Fruit fly (Drosophila melanogaster): ENCODE data around the gene MED30.

The MED30 gene

DNA sequence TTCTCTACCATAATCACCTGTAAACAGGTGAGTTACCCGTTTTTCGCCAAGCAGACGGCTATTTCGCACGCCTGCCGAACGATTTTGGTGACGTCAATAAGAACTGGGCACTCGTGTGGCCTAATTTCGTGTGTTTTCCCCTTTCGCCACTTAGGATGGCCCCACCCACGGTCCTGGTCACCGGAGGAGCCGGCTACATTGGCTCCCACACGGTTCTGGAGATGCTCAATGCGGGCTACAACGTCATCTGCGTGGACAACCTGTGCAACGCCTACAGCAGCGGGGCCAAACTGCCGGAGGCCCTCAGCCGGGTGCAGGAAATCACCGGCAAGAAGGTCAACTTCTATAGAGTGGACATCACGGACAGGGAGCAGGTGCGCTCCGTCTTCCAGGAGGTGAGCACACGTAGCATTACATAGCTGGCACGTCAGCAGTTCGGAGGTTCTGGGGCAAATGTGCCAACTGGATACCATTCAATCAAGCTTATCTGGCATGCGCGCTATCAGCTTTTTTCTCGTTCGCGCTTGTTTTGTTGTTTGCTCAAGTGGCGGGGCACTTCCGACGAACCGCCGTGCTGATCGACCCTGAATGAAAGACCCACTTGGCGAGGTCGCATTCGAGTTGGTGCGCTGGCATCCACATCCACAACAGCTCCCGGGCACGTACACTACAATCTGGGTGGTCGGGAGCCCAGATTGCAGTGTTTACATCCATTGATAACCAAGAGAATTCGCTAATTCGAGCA is 4.7 kb downstream of the MED30 start:
- TF ChIP-seq CG8281 (tag; optimal IDR thresholded peaks at IDR 0.05): no peak
- TF ChIP-seq btn (GFP tag; optimal IDR thresholded peaks at IDR 0.05): no peak
- peak; percentile 20 for TF ChIP-seq Med (GFP tag)
- TF ChIP-seq Ets65A (GFP tag): peak; percentile 9
- TF ChIP-seq Bgb (GFP tag; IDR thresholded peaks at IDR 0.05; ENCODE audit: partially characterized antibody): no peak
- no peak for TF ChIP-seq CHES-1-like (GFP tag; optimal IDR thresholded peaks at IDR 0.05)
- no peak for TF ChIP-seq CG32767 (GFP tag; IDR thresholded peaks at IDR 0.05)
- no peak for TF ChIP-seq CG9215 (GFP tag; IDR thresholded peaks at IDR 0.05)
- TF ChIP-seq CG12659 (GFP tag; optimal IDR thresholded peaks at IDR 0.05): no peak
- no peak for TF ChIP-seq Sry-β (GFP tag; optimal IDR thresholded peaks at IDR 0.05)
- no peak for TF ChIP-seq nerfin-1 (tag; optimal IDR thresholded peaks at IDR 0.05)
- no peak for TF ChIP-seq CG10321 (GFP tag; IDR thresholded peaks at IDR 0.05)
- no peak for TF ChIP-seq CG11398 (GFP tag; optimal IDR thresholded peaks at IDR 0.05)
- no peak for TF ChIP-seq fd3F (GFP tag; optimal IDR thresholded peaks at IDR 0.05)
- TF ChIP-seq sens (GFP tag): peak; percentile 36
- no peak for TF ChIP-seq CG12391 (tag; optimal IDR thresholded peaks at IDR 0.05)
- peak; percentile 13 for TF ChIP-seq CG34376 (GFP tag; optimal IDR thresholded peaks at IDR 0.05)
- no peak for TF ChIP-seq CG15269 (tag; optimal IDR thresholded peaks at IDR 0.05)
- TF ChIP-seq CG3407 (GFP tag; optimal IDR thresholded peaks at IDR 0.05): no peak
- no peak for TF ChIP-seq CG31441 (GFP tag; IDR thresholded peaks at IDR 0.05)
- TF ChIP-seq sqz (GFP tag; optimal IDR thresholded peaks at IDR 0.05): no peak
- no peak for TF ChIP-seq CG10267 (tag; optimal IDR thresholded peaks at IDR 0.05)
- no peak for TF ChIP-seq sisA (GFP tag; IDR thresholded peaks at IDR 0.05)
- TF ChIP-seq fd96Cb (tag; optimal IDR thresholded peaks at IDR 0.05): no peak
- no peak for TF ChIP-seq gro (GFP tag; optimal IDR thresholded peaks at IDR 0.05)
- TF ChIP-seq grau (tag; optimal IDR thresholded peaks at IDR 0.05): no peak
- no peak for TF ChIP-seq Hr3 (GFP tag; optimal IDR thresholded peaks at IDR 0.05)
- TF ChIP-seq Ada2b (GFP tag; IDR thresholded peaks at IDR 0.05): no peak
- TF ChIP-seq CG10654 (GFP tag; optimal IDR thresholded peaks at IDR 0.05): no peak
- no peak for TF ChIP-seq Dfd (GFP tag; optimal IDR thresholded peaks at IDR 0.05)
- TF ChIP-seq lbe (GFP tag; optimal IDR thresholded peaks at IDR 0.05): no peak
- no peak for TF ChIP-seq CG32772 (GFP tag; IDR thresholded peaks at IDR 0.05)
- TF ChIP-seq CG17829 (tag; optimal IDR thresholded peaks at IDR 0.05): no peak
- peak; percentile 31 for TF ChIP-seq sug (tag; optimal IDR thresholded peaks at IDR 0.05)
- no peak for TF ChIP-seq prd (optimal IDR thresholded peaks at IDR 0.05)
- peak; percentile 13; the same call in 1 of the 3 replicates for TF ChIP-seq prd (GFP tag; IDR thresholded peaks at IDR 0.05)
- TF ChIP-seq Poxn (GFP tag; IDR thresholded peaks at IDR 0.05): no peak
- TF ChIP-seq CG2120 (GFP tag; optimal IDR thresholded peaks at IDR 0.05): no peak
- TF ChIP-seq CG11085 (GFP tag; IDR thresholded peaks at IDR 0.05): no peak
- no peak for TF ChIP-seq bigmax (GFP tag; optimal IDR thresholded peaks at IDR 0.05)
- no peak for TF ChIP-seq CG13894 (tag; optimal IDR thresholded peaks at IDR 0.05)
- TF ChIP-seq CG15696 (tag; optimal IDR thresholded peaks at IDR 0.05): no peak
- 0 out of 2 replicates have a peak, but pooled peaks have one; percentile 4 for TF ChIP-seq Rfx (GFP tag; IDR thresholded peaks at IDR 0.05)
- no peak for TF ChIP-seq az2 (GFP tag; optimal IDR thresholded peaks at IDR 0.05)
- TF ChIP-seq CG3281 (GFP tag; optimal IDR thresholded peaks at IDR 0.05): no peak
- TF ChIP-seq CG17328 (GFP tag; IDR thresholded peaks at IDR 0.05): no peak
- no peak for TF ChIP-seq tll (GFP tag; optimal IDR thresholded peaks at IDR 0.05)
- TF ChIP-seq CG18619 (GFP tag; optimal IDR thresholded peaks at IDR 0.05): no peak
- no peak for TF ChIP-seq CG9876 (GFP tag; optimal IDR thresholded peaks at IDR 0.05)
- TF ChIP-seq scrt (GFP tag; optimal IDR thresholded peaks at IDR 0.05): no peak
- TF ChIP-seq CG8478 (optimal IDR thresholded peaks at IDR 0.05): no peak

Measured in whole organism, embryonic.